Worm (Caenorhabditis elegans): ENCODE results near the gene zig-10.

Gene zig-10

DNA sequence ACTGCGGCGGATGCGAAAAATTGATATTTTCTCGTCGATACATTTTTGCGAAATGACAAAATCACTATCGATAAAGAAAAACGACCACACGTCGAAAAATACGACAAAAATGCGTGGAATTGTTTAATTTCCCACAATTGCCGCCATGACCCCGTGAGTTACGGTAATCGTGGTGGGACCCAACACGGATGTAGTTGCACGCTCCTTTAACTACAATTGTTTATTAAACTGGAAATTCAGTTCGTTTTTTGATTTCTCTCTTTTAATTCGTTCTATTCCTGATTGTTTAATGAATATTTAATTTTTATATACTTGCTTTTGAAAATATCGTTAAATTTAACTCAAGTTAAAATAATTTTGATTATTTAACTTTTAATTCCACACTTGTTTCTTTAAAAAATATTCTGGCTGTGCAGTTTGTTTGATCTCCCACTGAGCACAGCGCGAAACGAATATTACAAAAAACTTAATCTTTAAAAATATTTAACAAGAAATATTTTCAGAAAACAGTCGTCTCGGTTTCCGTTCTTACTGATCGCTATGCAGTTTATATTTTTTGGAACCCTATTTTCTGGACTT lies 33.2 kb upstream of the zig-10 start, which contains the start of the genes ani-2 and clec-88 (continued):
- no peak for TF ChIP-seq egl-44 (GFP tag; IDR thresholded peaks at IDR 0.05)
- TF ChIP-seq D2030.7 (GFP tag; IDR thresholded peaks at IDR 0.05) = peak; percentile 84
- 0 out of 2 replicates have a peak, but pooled peaks have one; percentile 23 for TF ChIP-seq madf-3 (GFP tag; IDR thresholded peaks at IDR 0.05)
- no peak for TF ChIP-seq ztf-25 (GFP tag; IDR thresholded peaks at IDR 0.05)
- TF ChIP-seq B0035.1 (tag; optimal IDR thresholded peaks at IDR 0.05) = no peak
- TF ChIP-seq attf-3 (GFP tag; conservative IDR thresholded peaks at IDR 0.05) = no peak
- no peak for TF ChIP-seq cebp-2 (GFP tag; IDR thresholded peaks at IDR 0.05)
- no peak for TF ChIP-seq ets-4 (GFP tag; optimal IDR thresholded peaks at IDR 0.05)
- no peak for TF ChIP-seq aptf-2 (GFP tag; conservative IDR thresholded peaks at IDR 0.05)
- TF ChIP-seq hsf-1 (GFP tag; IDR thresholded peaks at IDR 0.05) = 0 out of 2 replicates have a peak, but pooled peaks have one; percentile 45
- TF ChIP-seq K12H6.12 (tag; optimal IDR thresholded peaks at IDR 0.05) = no peak
- TF ChIP-seq lir-1 (GFP tag; conservative IDR thresholded peaks at IDR 0.05) = peak; percentile 28; the same call in 1 of the 2 replicates
- TF ChIP-seq F52B5.7 (tag; optimal IDR thresholded peaks at IDR 0.05) = no peak
- peak; percentile 85 for TF ChIP-seq ceh-91 (GFP tag; IDR thresholded peaks at IDR 0.05)
- TF ChIP-seq ztf-26 (tag; optimal IDR thresholded peaks at IDR 0.05) = no peak
- no peak for TF ChIP-seq snpc-1.3 (tag; optimal IDR thresholded peaks at IDR 0.05; ENCODE audit: insufficient read depth)
- peak; percentile 90 for TF ChIP-seq xnd-1 (tag; optimal IDR thresholded peaks at IDR 0.05)
- no peak for TF ChIP-seq attf-5 (GFP tag; optimal IDR thresholded peaks at IDR 0.05)
- TF ChIP-seq Y56A3A.18 (GFP tag; IDR thresholded peaks at IDR 0.05) = no peak
- TF ChIP-seq lin-40 (tag; optimal IDR thresholded peaks at IDR 0.05) = no peak
- peak; percentile 63; the same call in 1 of the 2 replicates for TF ChIP-seq dox-1 (GFP tag; IDR thresholded peaks at IDR 0.05)
- no peak for TF ChIP-seq K11D2.4 (GFP tag; IDR thresholded peaks at IDR 0.05)
- peak; percentile 31 for TF ChIP-seq tbp1 (GFP tag; optimal IDR thresholded peaks at IDR 0.05)
- TF ChIP-seq ZK185.1 (tag; optimal IDR thresholded peaks at IDR 0.05; ENCODE audit: poor library complexity, severe bottlenecking) = no peak
- peak; percentile 98 for TF ChIP-seq lsl-1 (GFP tag; optimal IDR thresholded peaks at IDR 0.05)
- TF ChIP-seq lsy-27 (tag; optimal IDR thresholded peaks at IDR 0.05; ENCODE audit: borderline replicate concordance, insufficient read depth) = no peak
- no peak for TF ChIP-seq somi-1 (GFP tag; optimal IDR thresholded peaks at IDR 0.05)
- peak; percentile 16; the same call in 1 of the 2 replicates for TF ChIP-seq Y53F4B.3 (GFP tag; IDR thresholded peaks at IDR 0.05)
- no peak for TF ChIP-seq nfya-2 (GFP tag; IDR thresholded peaks at IDR 0.05)
- no peak for TF ChIP-seq B0336.3 (GFP tag; IDR thresholded peaks at IDR 0.05)
- TF ChIP-seq hlh-26 (GFP tag; conservative IDR thresholded peaks at IDR 0.05) = no peak
- no peak for TF ChIP-seq mes-4 (tag; optimal IDR thresholded peaks at IDR 0.05)
- no peak for TF ChIP-seq sea-2 (GFP tag; IDR thresholded peaks at IDR 0.05)
- TF ChIP-seq C06A6.2 (GFP tag; conservative IDR thresholded peaks at IDR 0.05) = no peak
- TF ChIP-seq bed-1 (GFP tag; IDR thresholded peaks at IDR 0.05) = no peak
- TF ChIP-seq efl-1 (GFP tag; optimal IDR thresholded peaks at IDR 0.05) = peak; percentile 96
- peak; percentile 96 for TF ChIP-seq F33H1.4 (GFP tag; IDR thresholded peaks at IDR 0.05)
- TF ChIP-seq mcd-1 (GFP tag; IDR thresholded peaks at IDR 0.05) = peak; percentile 34; the same call in 1 of the 2 replicates
- no peak for TF ChIP-seq tbx-9 (tag; optimal IDR thresholded peaks at IDR 0.05; ENCODE audit: borderline replicate concordance)
- peak; percentile 52 for TF ChIP-seq snpc-3.4 (tag; optimal IDR thresholded peaks at IDR 0.05)
- TF ChIP-seq hlh-12 (tag; optimal IDR thresholded peaks at IDR 0.05) = no peak
- no peak for TF ChIP-seq nhr-80 (tag; optimal IDR thresholded peaks at IDR 0.05)
- no peak for TF ChIP-seq ama-1 (optimal IDR thresholded peaks at IDR 0.05)
- TF ChIP-seq ama-1 (GFP tag; optimal IDR thresholded peaks at IDR 0.05) = no peak
- no peak for TF ChIP-seq pbrm-1 (GFP tag; IDR thresholded peaks at IDR 0.05)
- no peak for TF ChIP-seq ceh-100 (GFP tag; IDR thresholded peaks at IDR 0.05)
- TF ChIP-seq snpc-4 (GFP tag; optimal IDR thresholded peaks at IDR 0.05) = no peak
- peak in 1 of 4 experiments; percentile 17 for TF ChIP-seq snpc-4 (tag; optimal IDR thresholded peaks at IDR 0.05)
- no peak for TF ChIP-seq sdz-38 (tag; optimal IDR thresholded peaks at IDR 0.05)
